Fruit fly (Drosophila melanogaster) whole organism, prepupa: ENCODE measurements around the gene CG4213.

ENCODE experiments used
- Blimp-1 ChIP-seq: fragments of 200-800 bp; sonication (Bioruptor generic); optimal IDR thresholded peaks from 3 replicates; lab custom pipeline; 2017; ENCODE audit warnings: missing biosample characterization, missing genetic modification characterization, mild to moderate bottlenecking, moderate library complexity, missing genetic modification reagents
- CG10631 ChIP-seq: fragments of 200-800 bp; sonication (Bioruptor generic); optimal IDR thresholded peaks from 2 replicates; lab custom pipeline; 2016; ENCODE audit warnings: missing biosample characterization, missing genetic modification characterization
- CG10669 ChIP-seq: fragments of 200-800 bp; sonication (Bioruptor generic); optimal IDR thresholded peaks from 3 replicates; lab custom pipeline; 2018; ENCODE audit warnings: missing biosample characterization, mild to moderate bottlenecking, missing genetic modification characterization, moderate library complexity
- CG11294 ChIP-seq: fragments of 200-800 bp; sonication (Bioruptor generic); IDR thresholded peaks from 2 replicates; pipeline ENCODE4 v1.3.6; 2022; ENCODE audit warnings: missing biosample characterization, missing genetic modification characterization
- CG11762 ChIP-seq: fragments of 200-800 bp; sonication (Bioruptor generic); optimal IDR thresholded peaks from 3 replicates; lab custom pipeline; 2016; ENCODE audit warnings: missing biosample characterization, missing genetic modification characterization; ENCODE audit not compliant: insufficient read depth
- CG11902 ChIP-seq: fragments of 200-800 bp; sonication (Bioruptor generic); optimal IDR thresholded peaks from 3 replicates; lab custom pipeline; 2016; ENCODE audit warnings: missing biosample characterization, missing genetic modification characterization
- CG15336 ChIP-seq: fragments of 200-800 bp; sonication (Bioruptor generic); IDR thresholded peaks from 2 replicates; pipeline ENCODE4 v1.3.6; 2022; ENCODE audit warnings: missing biosample characterization, missing genetic modification characterization
- CG1621 ChIP-seq: fragments of 200-800 bp; sonication (Bioruptor generic); optimal IDR thresholded peaks from 3 replicates; lab custom pipeline; 2018; ENCODE audit warnings: missing biosample characterization, mild to moderate bottlenecking, missing genetic modification characterization
- CG16779 ChIP-seq: fragments of 200-800 bp; sonication (Bioruptor generic); optimal IDR thresholded peaks from 3 replicates; lab custom pipeline; 2017; ENCODE audit warnings: missing biosample characterization, mild to moderate bottlenecking, missing genetic modification characterization
- CG3032 ChIP-seq: fragments of 200-800 bp; optimal IDR thresholded peaks from 2 replicates; lab custom pipeline; 2019; ENCODE audit warnings: missing biosample characterization, mild to moderate bottlenecking, missing genetic modification characterization, moderate library complexity
- CG31627 ChIP-seq: fragments of 200-800 bp; sonication (Bioruptor generic); optimal IDR thresholded peaks from 3 replicates; lab custom pipeline; 2016; ENCODE audit warnings: missing biosample characterization, missing genetic modification characterization
- CG4318 ChIP-seq: fragments of 200-800 bp; sonication (Bioruptor generic); optimal IDR thresholded peaks from 3 replicates; lab custom pipeline; 2017; ENCODE audit warnings: missing biosample characterization, mild to moderate bottlenecking, missing genetic modification characterization
- CG6163 ChIP-seq: fragments of 200-800 bp; sonication (Bioruptor generic); IDR thresholded peaks from 3 replicates; pipeline ENCODE4 v1.3.6; 2022; ENCODE audit warnings: missing biosample characterization, missing genetic modification characterization
- CG6276 ChIP-seq: fragments of 200-800 bp; sonication (Bioruptor generic); optimal IDR thresholded peaks from 2 replicates; lab custom pipeline; 2017; ENCODE audit warnings: missing biosample characterization, mild to moderate bottlenecking, missing genetic modification characterization
- CG6792 ChIP-seq: fragments of 200-800 bp; sonication (Bioruptor generic); optimal IDR thresholded peaks from 3 replicates; lab custom pipeline; 2016; ENCODE audit warnings: missing biosample characterization, missing genetic modification characterization
- CG6854 ChIP-seq: fragments of 200-800 bp; sonication (Bioruptor generic); optimal IDR thresholded peaks from 2 replicates; lab custom pipeline; 2017; ENCODE audit warnings: missing biosample characterization, mild to moderate bottlenecking, missing genetic modification characterization
- CG8632 ChIP-seq: fragments of 200-800 bp; sonication (Bioruptor generic); optimal IDR thresholded peaks from 3 replicates; lab custom pipeline; 2016; ENCODE audit warnings: missing biosample characterization, missing genetic modification characterization
- CG9139 ChIP-seq: fragments of 200-800 bp; sonication (Bioruptor generic); optimal IDR thresholded peaks from 3 replicates; lab custom pipeline; 2017; ENCODE audit warnings: missing biosample characterization, mild to moderate bottlenecking, missing genetic modification characterization
- Eip78C ChIP-seq: fragments of 200-800 bp; sonication (Bioruptor generic); peaks from one replicate; lab custom pipeline; 2016; ENCODE audit warnings: missing biosample characterization, missing genetic modification characterization
- Ets21C ChIP-seq: fragments of 200-800 bp; sonication (Bioruptor generic); optimal IDR thresholded peaks from 3 replicates; lab custom pipeline; 2016; ENCODE audit warnings: missing biosample characterization, missing genetic modification characterization
- Gug ChIP-seq: fragments of 200-800 bp; sonication (Bioruptor generic); IDR thresholded peaks from 2 replicates; pipeline ENCODE4 v1.3.6; 2022; ENCODE audit warnings: missing biosample characterization, missing genetic modification characterization
- Hr38 ChIP-seq: sonication (Bioruptor generic); optimal IDR thresholded peaks from 2 replicates; lab custom pipeline; 2016; ENCODE audit warnings: missing biosample characterization, missing genetic modification characterization
- Hr39 ChIP-seq: fragments of 200-800 bp; sonication (Bioruptor generic); optimal IDR thresholded peaks from 2 replicates; lab custom pipeline; 2016; ENCODE audit warnings: missing biosample characterization, missing genetic modification characterization
- Hr4 ChIP-seq: fragments of 200-800 bp; sonication (Bioruptor generic); optimal IDR thresholded peaks from 3 replicates; lab custom pipeline; 2016; ENCODE audit warnings: missing biosample characterization, missing genetic modification characterization
- Met ChIP-seq: fragments of 200-800 bp; sonication (Bioruptor generic); optimal IDR thresholded peaks from 3 replicates; lab custom pipeline; 2016; ENCODE audit warnings: missing biosample characterization, missing genetic modification characterization
- OdsH ChIP-seq: fragments of 200-800 bp; sonication (Bioruptor generic); optimal IDR thresholded peaks from 3 replicates; lab custom pipeline; 2016; ENCODE audit warnings: missing biosample characterization, missing genetic modification characterization
- Smox ChIP-seq: fragments of 200-800 bp; sonication (Bioruptor generic); optimal IDR thresholded peaks from 3 replicates; lab custom pipeline; 2016; ENCODE audit warnings: missing biosample characterization, missing genetic modification characterization
- Sox102F ChIP-seq: fragments of 200-800 bp; sonication (Bioruptor generic); optimal IDR thresholded peaks from 2 replicates; lab custom pipeline; 2016; ENCODE audit warnings: missing biosample characterization, mild to moderate bottlenecking, missing genetic modification characterization
- Sox14 ChIP-seq: fragments of 200-800 bp; sonication (Bioruptor generic); optimal IDR thresholded peaks from 3 replicates; lab custom pipeline; 2016; ENCODE audit warnings: missing biosample characterization, missing genetic modification characterization
- Sox15 ChIP-seq: fragments of 200-800 bp; sonication (Bioruptor generic); optimal IDR thresholded peaks from 3 replicates; lab custom pipeline; 2016; ENCODE audit warnings: missing biosample characterization, missing genetic modification characterization
- achi ChIP-seq: fragments of 200-800 bp; sonication (Bioruptor generic); optimal IDR thresholded peaks from 3 replicates; lab custom pipeline; 2016; ENCODE audit warnings: missing biosample characterization, missing genetic modification characterization
- acj6 ChIP-seq: fragments of 200-800 bp; sonication (Bioruptor generic); optimal IDR thresholded peaks from 3 replicates; lab custom pipeline; 2016; ENCODE audit warnings: missing biosample characterization, missing genetic modification characterization
- cyc ChIP-seq: fragments of 200-800 bp; sonication (Bioruptor generic); optimal IDR thresholded peaks from 3 replicates; lab custom pipeline; 2016; ENCODE audit warnings: missing biosample characterization, missing genetic modification characterization
- dac ChIP-seq: fragments of 200-800 bp; sonication (Bioruptor generic); optimal IDR thresholded peaks from 2 replicates; lab custom pipeline; 2017; ENCODE audit warnings: missing biosample characterization, mild to moderate bottlenecking, missing genetic modification characterization
- eg ChIP-seq: fragments of 200-800 bp; sonication (Bioruptor generic); IDR thresholded peaks from 3 replicates; pipeline ENCODE4 v1.3.6; 2022; ENCODE audit warnings: missing biosample characterization, missing genetic modification characterization
- fkh ChIP-seq: fragments of 200-800 bp; sonication (Bioruptor generic); optimal IDR thresholded peaks from 3 replicates; lab custom pipeline; 2017; ENCODE audit warnings: missing biosample characterization, mild to moderate bottlenecking, missing genetic modification characterization, moderate library complexity
- lz ChIP-seq: fragments of 200-800 bp; sonication (Bioruptor generic); optimal IDR thresholded peaks from 3 replicates; lab custom pipeline; 2016; ENCODE audit warnings: missing biosample characterization, missing genetic modification characterization
- net ChIP-seq: fragments of 200-800 bp; sonication (Bioruptor generic); optimal IDR thresholded peaks from 3 replicates; lab custom pipeline; 2016; ENCODE audit warnings: missing biosample characterization, missing genetic modification characterization
- pdm3 ChIP-seq: fragments of 200-800 bp; sonication (Bioruptor generic); optimal IDR thresholded peaks from 3 replicates; lab custom pipeline; 2016; ENCODE audit warnings: missing biosample characterization, missing genetic modification characterization
- salr ChIP-seq, 2 experiments: fragments of 200-800 bp; sonication (Bioruptor generic); optimal IDR thresholded peaks; 3 replicates each; lab custom pipeline; 2016 to 2018; ENCODE audit warnings: missing biosample characterization in 2 of 2, missing genetic modification characterization in 2 of 2, mild to moderate bottlenecking in 1 of 2
- spab ChIP-seq: fragments of 200-800 bp; sonication (Bioruptor generic); optimal IDR thresholded peaks from 2 replicates; lab custom pipeline; 2017; ENCODE audit warnings: missing biosample characterization, mild to moderate bottlenecking, missing genetic modification characterization, missing genetic modification reagents
- ss ChIP-seq, 2 experiments: fragments of 200-800 bp; sonication (Bioruptor generic); optimal IDR thresholded peaks; 2 replicates in 1 of 2; 3 replicates in 1 of 2; lab custom pipeline; 2017 to 2018; ENCODE audit warnings: mild to moderate bottlenecking in 2 of 2, missing biosample characterization in 2 of 2, missing genetic modification characterization in 2 of 2, moderate library complexity in 1 of 2
- svp ChIP-seq: fragments of 200-800 bp; sonication (Bioruptor generic); peaks from one replicate; lab custom pipeline; 2016; ENCODE audit warnings: missing biosample characterization, missing genetic modification characterization
- topi ChIP-seq: fragments of 200-800 bp; sonication (Bioruptor generic); optimal IDR thresholded peaks from 3 replicates; lab custom pipeline; 2016; ENCODE audit warnings: missing biosample characterization, missing genetic modification characterization
- vri ChIP-seq: fragments of 200-800 bp; sonication (Bioruptor generic); optimal IDR thresholded peaks from 3 replicates; lab custom pipeline; 2016; ENCODE audit warnings: missing biosample characterization, mild to moderate bottlenecking, missing genetic modification characterization

The CG4213 gene

DNA sequence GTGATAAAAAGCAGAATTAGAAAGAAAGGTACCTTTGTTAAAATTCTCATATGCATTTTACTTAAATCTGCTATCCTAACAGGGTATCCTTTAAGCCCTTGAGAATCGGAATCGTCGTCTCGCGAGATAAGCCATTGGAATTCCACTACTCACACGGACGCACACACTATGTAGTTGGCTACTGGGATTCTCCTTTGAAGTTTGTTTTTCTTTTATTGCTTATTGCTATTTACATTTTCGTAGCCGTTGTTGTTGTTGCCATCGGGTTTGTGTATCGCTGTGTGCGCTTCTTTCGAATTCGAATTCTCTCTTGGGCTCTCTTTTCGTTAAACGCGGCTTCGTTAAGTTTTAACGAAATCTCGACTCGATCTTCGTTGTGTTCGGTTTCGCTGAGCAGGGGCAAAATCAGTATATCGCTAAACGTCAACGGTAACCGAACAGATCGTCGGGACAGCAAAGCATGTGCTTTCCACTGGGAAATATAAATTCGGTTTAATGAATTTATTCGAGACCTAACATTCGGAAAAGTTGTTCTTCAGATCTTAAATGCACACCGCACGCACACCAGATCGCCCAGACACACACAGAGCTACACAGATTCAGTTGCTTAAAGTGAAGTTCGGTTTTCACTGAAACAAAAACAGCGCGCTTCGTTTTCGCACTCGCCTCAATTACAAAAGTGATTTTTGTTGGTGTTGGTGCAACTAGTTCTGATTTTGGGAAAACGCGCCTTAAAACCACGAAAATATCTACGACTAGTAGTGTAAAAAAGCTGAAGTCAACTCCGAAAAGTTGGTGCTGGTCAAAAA lies 29.0 kb upstream of the CG4213 start, which contains the start of gene ex (continued):
- TF ChIP-seq CG6792 (GFP tag; lab: Kevin White, UChicago) = no peak
- no peak for TF ChIP-seq acj6 (GFP tag; lab: Kevin White, UChicago)
- peak; percentile 88 for TF ChIP-seq Eip78C (GFP tag; lab: Kevin White, UChicago)
- TF ChIP-seq CG16779 (tag; lab: Kevin White, UChicago) = peak; percentile 40
- TF ChIP-seq Sox14 = peak; percentile 35
- TF ChIP-seq Ets21C = no peak
- TF ChIP-seq Sox15 (GFP tag; lab: Kevin White, UChicago) = no peak
- TF ChIP-seq dac = no peak
- TF ChIP-seq Blimp-1 (GFP tag; lab: Kevin White, UChicago) = no peak
- no peak for TF ChIP-seq cyc (GFP tag; lab: Kevin White, UChicago)

DNA sequence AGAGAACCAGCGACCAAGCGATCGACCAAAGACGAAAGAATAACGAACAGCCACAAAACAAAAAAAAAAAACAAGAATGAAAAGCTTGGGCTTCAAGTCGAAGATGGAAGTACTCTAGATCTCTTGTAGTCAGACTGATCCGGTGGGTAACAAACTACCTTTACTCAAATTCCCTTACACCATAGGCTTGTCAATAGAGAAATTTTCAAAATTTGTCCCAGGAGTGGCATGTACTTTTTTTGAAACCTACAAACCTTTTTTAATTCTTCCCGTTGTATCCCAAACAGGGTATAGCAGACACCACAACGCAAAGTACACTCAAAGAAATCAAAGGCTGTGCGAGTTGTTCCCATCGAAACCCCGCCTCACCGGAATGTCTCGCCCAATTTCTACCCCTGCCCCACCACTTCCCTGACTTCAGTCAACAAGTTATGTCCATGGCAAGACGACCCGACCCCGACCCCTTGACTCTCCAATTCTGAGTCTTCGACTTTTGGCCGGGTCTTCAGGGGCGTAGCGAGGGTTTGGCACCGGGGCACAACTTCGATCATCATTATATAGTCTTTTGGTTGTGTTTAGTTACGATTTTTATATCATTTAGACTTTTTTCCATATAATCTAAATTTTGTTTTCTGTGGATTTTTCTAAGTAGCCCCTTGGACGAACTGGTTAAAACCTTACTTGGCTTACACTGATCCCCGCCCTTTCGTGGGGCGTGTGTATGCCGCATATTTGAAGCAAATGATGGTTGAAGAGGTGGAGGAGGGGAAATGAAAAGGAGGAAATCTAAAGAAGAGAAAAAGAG lies 27.9 kb upstream of the CG4213 start:
- TF ChIP-seq acj6 (GFP tag; lab: Kevin White, UChicago) (peak; percentile 91), Hr38 (GFP tag; lab: Kevin White, UChicago) (no peak), CG6792 (GFP tag; lab: Kevin White, UChicago) (peak; percentile 90), OdsH (GFP tag; lab: Kevin White, UChicago) (peak; percentile 87), Sox15 (GFP tag; lab: Kevin White, UChicago) (peak; percentile 73), CG6163 (GFP tag; lab: Robert Waterston, UW) (peak; percentile 89), CG6276 (GFP tag; lab: Kevin White, UChicago) (peak; percentile 42), pdm3 (GFP tag; lab: Kevin White, UChicago) (peak; percentile 90), CG3032 (peak; percentile 83), net (peak; percentile 68), CG15336 (GFP tag; lab: Robert Waterston, UW) (peak; percentile 66; the same call in 1 of the 2 replicates), CG11902 (peak; percentile 97), fkh (GFP tag; lab: Kevin White, UChicago) (no peak), eg (GFP tag; lab: Robert Waterston, UW) (peak; percentile 53), Blimp-1 (GFP tag; lab: Kevin White, UChicago) (peak; percentile 80), Smox (GFP tag; lab: Kevin White, UChicago) (peak; percentile 93), vri (peak; percentile 93), CG11762 (GFP tag; lab: Kevin White, UChicago) (peak; percentile 51), salr (GFP tag; optimal IDR thresholded peaks at IDR 0.05; lab: Kevin White, UChicago) (peak; percentile 67 to 69), Gug (GFP tag; lab: Robert Waterston, UW) (peak; percentile 67), CG4318 (peak; percentile 22), spab (GFP tag; lab: Kevin White, UChicago) (peak; percentile 71), CG11294 (GFP tag; lab: Robert Waterston, UW) (peak; percentile 46; the same call in 1 of the 2 replicates), achi (GFP tag; lab: Kevin White, UChicago) (peak; percentile 86), CG31627 (GFP tag; lab: Kevin White, UChicago) (peak; percentile 95), Ets21C (peak; percentile 93), Sox102F (GFP tag; lab: Kevin White, UChicago) (peak; percentile 96), ss (GFP tag; optimal IDR thresholded peaks at IDR 0.05; lab: Kevin White, UChicago) (peak; percentile 23 to 62), svp (GFP tag; lab: Kevin White, UChicago) (peak; percentile 98), cyc (GFP tag; lab: Kevin White, UChicago) (peak; percentile 95), CG8632 (GFP tag; lab: Kevin White, UChicago) (peak; percentile 81), lz (GFP tag; lab: Kevin White, UChicago) (peak; percentile 94), Sox14 (peak; percentile 93), Hr39 (peak; percentile 95), CG1621 (tag; lab: Kevin White, UChicago) (peak; percentile 77), Hr4 (GFP tag; lab: Kevin White, UChicago) (peak; percentile 60), topi (GFP tag; lab: Kevin White, UChicago) (peak; percentile 95), CG6854 (GFP tag; lab: Kevin White, UChicago) (peak; percentile 79), CG9139 (GFP tag; lab: Kevin White, UChicago) (peak; percentile 60), CG10669 (GFP tag; lab: Kevin White, UChicago) (peak; percentile 72), Met (peak; percentile 96), CG10631 (peak; percentile 89)
